Worm (Caenorhabditis elegans): ENCODE results near the gene srz-58.

DNA sequence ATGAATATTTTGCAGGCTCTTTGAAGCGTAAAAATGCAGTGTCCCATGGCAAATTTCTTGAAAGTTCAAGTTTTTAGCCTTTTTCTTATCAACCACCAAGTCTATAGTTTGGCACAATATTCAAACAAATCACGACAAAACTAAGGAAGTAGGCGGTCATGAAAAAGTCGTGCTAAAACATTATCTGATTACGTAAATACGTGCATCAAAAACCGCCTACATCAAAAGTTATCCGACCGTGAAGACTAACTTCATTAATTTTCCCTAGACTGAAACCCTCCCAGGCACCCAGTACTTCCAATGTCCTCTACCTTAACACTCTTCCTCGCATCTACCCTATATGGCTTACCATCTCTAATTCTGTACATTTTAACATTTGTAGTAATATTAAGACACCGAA is 10.6 kb downstream of the srz-58 start, which contains the start of gene srg-44:
- TF ChIP-seq nhr-84 (tag; optimal IDR thresholded peaks at IDR 0.05) (no peak), sup-37 (GFP tag; optimal IDR thresholded peaks at IDR 0.05) (no peak), nhr-12 (tag; optimal IDR thresholded peaks at IDR 0.05) (no peak), nhr-19 (GFP tag; conservative IDR thresholded peaks at IDR 0.05) (no peak), unc-130 (tag; optimal IDR thresholded peaks at IDR 0.05) (no peak), zag-1 (tag; optimal IDR thresholded peaks at IDR 0.05) (no peak), mdl-1 (tag; optimal IDR thresholded peaks at IDR 0.05) (no peak), mep-1 (tag; optimal IDR thresholded peaks at IDR 0.05) (no peak), fkh-8 (tag; optimal IDR thresholded peaks at IDR 0.05) (no peak), lir-3 (tag; optimal IDR thresholded peaks at IDR 0.05; ENCODE audit: poor library complexity) (no peak), vab-15 (tag; optimal IDR thresholded peaks at IDR 0.05) (no peak), unc-62 (GFP tag; optimal IDR thresholded peaks at IDR 0.05) (no peak)
